Fruit fly (Drosophila melanogaster) whole organism, embryonic: ENCODE results near the gene AANATL3.

Experiments
- B-H1 ChIP-seq: fragments of 200-800 bp; sonication (Bioruptor generic); IDR thresholded peaks from 3 replicates; pipeline ENCODE4 v1.3.6; 2022; ENCODE audit warnings: missing biosample characterization, missing genetic modification characterization
- CG10147 ChIP-seq: fragments of 200-800 bp; sonication (Bioruptor generic); optimal IDR thresholded peaks from 2 replicates; lab custom pipeline; 2019; ENCODE audit warnings: missing biosample characterization, mild to moderate bottlenecking, missing genetic modification characterization, moderate library complexity
- CG10321 ChIP-seq: fragments of 200-800 bp; sonication (Bioruptor generic); IDR thresholded peaks from 2 replicates; pipeline ENCODE4 v1.3.6; 2022; ENCODE audit warnings: missing biosample characterization, missing genetic modification characterization
- CG11504 ChIP-seq: fragments of 200-800 bp; sonication (Bioruptor generic); optimal IDR thresholded peaks from 3 replicates; lab custom pipeline; 2019; ENCODE audit warnings: missing biosample characterization, mild to moderate bottlenecking, missing genetic modification characterization, moderate library complexity
- CG11695 ChIP-seq: fragments of 200-800 bp; sonication (Bioruptor generic); IDR thresholded peaks from 3 replicates; pipeline ENCODE4 v1.3.6; 2022; ENCODE audit warnings: missing biosample characterization, missing genetic modification characterization
- CG12299 ChIP-seq: fragments of 200-800 bp; sonication (Bioruptor generic); optimal IDR thresholded peaks from 2 replicates; lab custom pipeline; 2018; ENCODE audit warnings: missing biosample characterization, mild to moderate bottlenecking, missing genetic modification characterization
- CG12744 ChIP-seq: fragments of 200-800 bp; sonication (Bioruptor generic); optimal IDR thresholded peaks from 2 replicates; lab custom pipeline; 2016; ENCODE audit warnings: missing biosample characterization, missing genetic modification characterization
- CG14050 ChIP-seq: fragments of 200-800 bp; sonication (Bioruptor generic); IDR thresholded peaks from 3 replicates; pipeline ENCODE4 v1.3.6; 2022; ENCODE audit warnings: missing biosample characterization, missing genetic modification characterization
- CG14965 ChIP-seq: fragments of 200-800 bp; sonication (Bioruptor generic); optimal IDR thresholded peaks from 2 replicates; lab custom pipeline; 2016; ENCODE audit warnings: missing biosample characterization, missing genetic modification characterization, borderline replicate concordance
- CG15269 ChIP-seq: fragments of 200-800 bp; sonication (Bioruptor generic); optimal IDR thresholded peaks from 2 replicates; lab custom pipeline; 2018; ENCODE audit warnings: missing biosample characterization, mild to moderate bottlenecking, missing genetic modification characterization, moderate library complexity
- CG17186 ChIP-seq: fragments of 200-800 bp; sonication (Bioruptor generic); optimal IDR thresholded peaks from 3 replicates; lab custom pipeline; 2017; ENCODE audit warnings: missing biosample characterization, missing genetic modification reagents, missing genetic modification characterization
- CG17612 ChIP-seq: fragments of 200-800 bp; sonication (Bioruptor generic); IDR thresholded peaks from 2 replicates; pipeline ENCODE4 v1.3.6; 2022; ENCODE audit warnings: missing biosample characterization, missing genetic modification characterization
- CG17912 ChIP-seq: fragments of 200-800 bp; sonication (Bioruptor generic); optimal IDR thresholded peaks from 2 replicates; lab custom pipeline; 2018; ENCODE audit warnings: missing biosample characterization, mild to moderate bottlenecking, missing genetic modification characterization
- CG2678 ChIP-seq: fragments of 200-800 bp; sonication (Bioruptor generic); optimal IDR thresholded peaks from 3 replicates; lab custom pipeline; 2019; ENCODE audit warnings: missing biosample characterization, mild to moderate bottlenecking, missing genetic modification characterization, moderate library complexity
- CG2875 ChIP-seq: fragments of 200-800 bp; sonication (Bioruptor generic); optimal IDR thresholded peaks from 2 replicates; lab custom pipeline; 2017; ENCODE audit warnings: missing biosample characterization, mild to moderate bottlenecking, missing genetic modification characterization, missing genetic modification reagents
- CG31224 ChIP-seq: fragments of 200-800 bp; sonication (Bioruptor generic); IDR thresholded peaks from 2 replicates; pipeline ENCODE4 v1.3.6; 2022; ENCODE audit warnings: missing biosample characterization, missing genetic modification characterization
- CG32532 ChIP-seq: fragments of 200-800 bp; sonication (Bioruptor generic); IDR thresholded peaks from 2 replicates; pipeline ENCODE4 v1.3.6; 2022; ENCODE audit warnings: missing biosample characterization, missing genetic modification characterization
- CG4282 ChIP-seq: fragments of 200-800 bp; sonication (Bioruptor generic); optimal IDR thresholded peaks from 2 replicates; lab custom pipeline; 2016; ENCODE audit warnings: missing biosample characterization, missing genetic modification characterization
- CG4730 ChIP-seq: fragments of 200-800 bp; sonication (Bioruptor generic); IDR thresholded peaks from 2 replicates; pipeline ENCODE4 v1.3.6; 2022; ENCODE audit warnings: missing biosample characterization, missing genetic modification characterization
- CG6689 ChIP-seq: fragments of 200-800 bp; sonication (Bioruptor generic); IDR thresholded peaks from 2 replicates; pipeline ENCODE4 v1.3.6; 2022; ENCODE audit warnings: missing biosample characterization, missing genetic modification characterization
- CG6765 ChIP-seq: fragments of 200-800 bp; sonication (Bioruptor generic); optimal IDR thresholded peaks from 3 replicates; lab custom pipeline; 2017; ENCODE audit warnings: missing biosample characterization, mild to moderate bottlenecking, missing genetic modification characterization
- CG7357 ChIP-seq: fragments of 200-800 bp; sonication (Bioruptor generic); IDR thresholded peaks from 3 replicates; pipeline ENCODE4 v1.3.6; 2022; ENCODE audit warnings: missing biosample characterization, missing genetic modification characterization
- CG7556 ChIP-seq: fragments of 200-800 bp; sonication (Bioruptor generic); optimal IDR thresholded peaks from 2 replicates; lab custom pipeline; 2017; ENCODE audit warnings: missing biosample characterization, mild to moderate bottlenecking, missing genetic modification characterization
- CG7928 ChIP-seq: fragments of 200-800 bp; sonication (Bioruptor generic); optimal IDR thresholded peaks from 2 replicates; lab custom pipeline; 2017; ENCODE audit warnings: missing biosample characterization, mild to moderate bottlenecking, missing genetic modification characterization
- CG7987 ChIP-seq: fragments of 200-800 bp; sonication (Bioruptor generic); optimal IDR thresholded peaks from 2 replicates; lab custom pipeline; 2018; ENCODE audit warnings: missing biosample characterization, mild to moderate bottlenecking, missing genetic modification characterization, moderate library complexity
- CG9215 ChIP-seq: fragments of 200-800 bp; sonication (Bioruptor generic); IDR thresholded peaks from 2 replicates; pipeline ENCODE4 v1.3.6; 2022; ENCODE audit warnings: missing biosample characterization, missing genetic modification characterization
- CG9797 ChIP-seq: fragments of 200-800 bp; sonication (Bioruptor generic); optimal IDR thresholded peaks from 3 replicates; lab custom pipeline; 2018; ENCODE audit warnings: missing biosample characterization, mild to moderate bottlenecking, missing genetic modification characterization
- Dip3 ChIP-seq: fragments of 200-800 bp; sonication (Bioruptor generic); optimal IDR thresholded peaks from 3 replicates; lab custom pipeline; 2016; ENCODE audit warnings: missing biosample characterization, missing genetic modification characterization
- Eip74EF ChIP-seq, 2 experiments: fragments of 200-800 bp in 1 of 2; fragments of >200 bp in 1 of 2; sonication (Bioruptor generic) in 1 of 2; optimal IDR thresholded peaks; 2 replicates each; lab custom pipeline; 2017 to 2019; ENCODE audit warnings: missing biosample characterization in 2 of 2, missing genetic modification characterization in 2 of 2, mild to moderate bottlenecking in 1 of 2, moderate library complexity in 1 of 2
- Hmx ChIP-seq: fragments of 200-800 bp; sonication (Bioruptor generic); optimal IDR thresholded peaks from 2 replicates; lab custom pipeline; 2016; ENCODE audit warnings: missing biosample characterization, missing genetic modification characterization
- Hr51 ChIP-seq, 2 experiments: fragments of 200-800 bp; sonication (Bioruptor generic); optimal IDR thresholded peaks; 2 replicates in 1 of 2; 3 replicates in 1 of 2; lab custom pipeline; 2016 to 2018; ENCODE audit warnings: missing biosample characterization in 2 of 2, missing genetic modification characterization in 2 of 2, mild to moderate bottlenecking in 1 of 2, moderate library complexity in 1 of 2
- Lpt ChIP-seq: fragments of >200 bp; optimal IDR thresholded peaks from 2 replicates; lab custom pipeline; 2018; ENCODE audit warnings: missing biosample characterization, missing genetic modification characterization
- Stat92E ChIP-seq, 3 experiments: fragments of >200 bp in 2 of 3; fragments of 200-800 bp in 1 of 3; sonication (Bioruptor generic) in 1 of 3; optimal IDR thresholded peaks; 2 replicates each; lab custom pipeline; 2017 to 2019; ENCODE audit warnings: missing biosample characterization in 3 of 3, missing genetic modification characterization in 3 of 3, mild to moderate bottlenecking in 1 of 3, moderate library complexity in 1 of 3
- ara ChIP-seq: fragments of 200-800 bp; sonication (Bioruptor generic); IDR thresholded peaks from 2 replicates; pipeline ENCODE4 v1.3.6; 2022; ENCODE audit warnings: missing biosample characterization, missing genetic modification characterization
- cato ChIP-seq: fragments of 200-800 bp; sonication (Bioruptor generic); optimal IDR thresholded peaks from 2 replicates; lab custom pipeline; 2016; ENCODE audit warnings: missing biosample characterization, missing genetic modification characterization, borderline replicate concordance
- da ChIP-seq: fragments of 200-800 bp; sonication (Bioruptor generic); optimal IDR thresholded peaks from 2 replicates; lab custom pipeline; 2016; ENCODE audit warnings: missing biosample characterization, missing genetic modification characterization
- eyg ChIP-seq: fragments of 200-800 bp; sonication (Bioruptor generic); optimal IDR thresholded peaks from 3 replicates; lab custom pipeline; 2016; ENCODE audit warnings: missing biosample characterization, missing genetic modification characterization
- fd64A ChIP-seq: fragments of 200-800 bp; sonication (Bioruptor generic); optimal IDR thresholded peaks from 3 replicates; lab custom pipeline; 2018; ENCODE audit warnings: missing biosample characterization, mild to moderate bottlenecking, missing genetic modification characterization
- gce ChIP-seq: fragments of 200-800 bp; sonication (Bioruptor generic); IDR thresholded peaks from 3 replicates; pipeline ENCODE4 v1.3.6; 2022; ENCODE audit warnings: missing biosample characterization, missing genetic modification characterization
- gt ChIP-seq: fragments of 200-800 bp; sonication (Bioruptor generic); IDR thresholded peaks from 2 replicates; pipeline ENCODE4 v1.3.6; 2022; ENCODE audit warnings: missing biosample characterization, missing genetic modification characterization
- her ChIP-seq: fragments of 200-800 bp; sonication (Bioruptor generic); optimal IDR thresholded peaks from 2 replicates; lab custom pipeline; 2016; ENCODE audit warnings: missing biosample characterization, missing genetic modification characterization
- ind ChIP-seq: fragments of 200-800 bp; sonication (Bioruptor generic); optimal IDR thresholded peaks from 3 replicates; lab custom pipeline; 2016; ENCODE audit warnings: missing biosample characterization, missing genetic modification characterization
- lilli ChIP-seq: fragments of 200-800 bp; sonication (Bioruptor generic); optimal IDR thresholded peaks from 3 replicates; lab custom pipeline; 2016; ENCODE audit warnings: missing biosample characterization, missing genetic modification characterization
- lov ChIP-seq, 2 experiments: fragments of 200-800 bp in 1 of 2; fragments of >200 bp in 1 of 2; sonication (Bioruptor generic) in 1 of 2; IDR thresholded peaks in 1 of 2; optimal IDR thresholded peaks in 1 of 2; 2 replicates in 1 of 2; 3 replicates in 1 of 2; pipeline versions ENCODE4 v1.3.6 to Lab custom; 2017 to 2022; ENCODE audit warnings: missing biosample characterization in 1 of 2, missing genetic modification characterization in 1 of 2
- odd ChIP-seq: fragments of 200-800 bp; sonication (Bioruptor generic); optimal IDR thresholded peaks from 2 replicates; lab custom pipeline; 2017; ENCODE audit warnings: missing biosample characterization, mild to moderate bottlenecking, missing genetic modification characterization
- peb ChIP-seq: fragments of 200-800 bp; sonication (Bioruptor generic); IDR thresholded peaks from 2 replicates; pipeline ENCODE4 v1.3.6; 2022; ENCODE audit warnings: missing biosample characterization, missing genetic modification characterization
- pzg ChIP-seq: fragments of 200-800 bp; sonication (Bioruptor generic); optimal IDR thresholded peaks from 3 replicates; lab custom pipeline; 2018; ENCODE audit warnings: missing biosample characterization, mild to moderate bottlenecking, missing genetic modification characterization, moderate library complexity
- ranshi ChIP-seq: fragments of 200-800 bp; sonication (Bioruptor generic); IDR thresholded peaks from 2 replicates; pipeline ENCODE4 v1.3.6; 2022; ENCODE audit warnings: missing biosample characterization, missing genetic modification characterization
- sd ChIP-seq: fragments of 200-800 bp; sonication (Bioruptor generic); optimal IDR thresholded peaks from 3 replicates; lab custom pipeline; 2018; ENCODE audit warnings: missing biosample characterization, mild to moderate bottlenecking, missing genetic modification characterization, moderate library complexity
- seq ChIP-seq: fragments of 200-800 bp; sonication (Bioruptor generic); IDR thresholded peaks from 2 replicates; pipeline ENCODE4 v1.3.6; 2022; ENCODE audit warnings: missing biosample characterization, missing genetic modification characterization
- ssp ChIP-seq: fragments of 200-800 bp; sonication (Bioruptor generic); IDR thresholded peaks from 2 replicates; pipeline ENCODE4 v1.3.6; 2022; ENCODE audit warnings: missing biosample characterization, missing genetic modification characterization
- tgo ChIP-seq: fragments of 200-800 bp; sonication (Bioruptor generic); IDR thresholded peaks from 3 replicates; pipeline ENCODE4 v1.3.6; 2022; ENCODE audit warnings: missing biosample characterization, missing genetic modification characterization

Gene AANATL3

dm6 chr2L:20066233-20066650, 40.6 kb upstream of the AANATL3 start, which contains the start of gene bwa:
Gene bwa, plus strand, starts transcription at chr2L:20066391.
- TF ChIP-seq CG2875 (GFP tag; lab: Kevin White, UChicago) (no peak), her (GFP tag; lab: Kevin White, UChicago) (no peak), CG10321 (GFP tag; lab: Robert Waterston, UW) (no peak), CG14965 (GFP tag; lab: Kevin White, UChicago) (no peak), gce (GFP tag; lab: Robert Waterston, UW) (no peak), pzg (GFP tag; lab: Kevin White, UChicago) (peak; percentile 87), CG12299 (tag; lab: Kevin White, UChicago) (no peak), lilli (no peak), Stat92E (GFP tag; optimal IDR thresholded peaks at IDR 0.05; lab: Kevin White, UChicago) (no peak), seq (GFP tag; lab: Robert Waterston, UW) (no peak), CG17186 (GFP tag; lab: Kevin White, UChicago) (peak; percentile 43), ara (GFP tag; lab: Robert Waterston, UW) (no peak), CG9797 (GFP tag; lab: Kevin White, UChicago) (peak; percentile 88), gt (GFP tag; lab: Robert Waterston, UW) (no peak), CG4282 (GFP tag; lab: Kevin White, UChicago) (no peak), CG7928 (GFP tag; lab: Kevin White, UChicago) (no peak), Lpt (GFP tag; lab: Kevin White, UChicago) (no peak), CG17912 (GFP tag; lab: Kevin White, UChicago) (no peak), CG10147 (GFP tag; lab: Kevin White, UChicago) (no peak), CG14050 (no peak), Hmx (GFP tag; lab: Kevin White, UChicago) (no peak), CG9215 (GFP tag; lab: Robert Waterston, UW) (no peak), CG6689 (GFP tag; lab: Robert Waterston, UW) (no peak), tgo (GFP tag; lab: Robert Waterston, UW) (no peak), Hr51 (GFP tag; optimal IDR thresholded peaks at IDR 0.05; lab: Kevin White, UChicago) (no peak), CG4730 (GFP tag; lab: Robert Waterston, UW) (no peak), CG32532 (GFP tag; lab: Robert Waterston, UW) (no peak), cato (no peak), fd64A (no peak), CG17612 (GFP tag; lab: Robert Waterston, UW) (no peak), CG7556 (no peak), odd (GFP tag; lab: Kevin White, UChicago) (no peak), CG11695 (GFP tag; lab: Robert Waterston, UW) (no peak), sd (no peak), lov (optimal IDR thresholded peaks at IDR 0.05; lab: Kevin White, UChicago) (no peak), lov (GFP tag; IDR thresholded peaks at IDR 0.05; lab: Robert Waterston, UW) (no peak), CG6765 (GFP tag; lab: Kevin White, UChicago) (no peak), ranshi (GFP tag; lab: Robert Waterston, UW) (no peak; the same call in 1 of the 2 replicates), peb (GFP tag; lab: Robert Waterston, UW) (no peak), B-H1 (no peak), Dip3 (no peak), ssp (GFP tag; lab: Robert Waterston, UW) (no peak), CG7987 (GFP tag; lab: Kevin White, UChicago) (no peak), CG31224 (GFP tag; lab: Robert Waterston, UW) (no peak), CG12744 (GFP tag; lab: Kevin White, UChicago) (no peak), eyg (no peak), CG7357 (no peak), CG15269 (no peak), ind (GFP tag; lab: Kevin White, UChicago) (no peak), CG11504 (tag; lab: Kevin White, UChicago) (no peak), CG2678 (tag; lab: Kevin White, UChicago) (no peak), Eip74EF (GFP tag; optimal IDR thresholded peaks at IDR 0.05; lab: Kevin White, UChicago) (no peak), da (GFP tag; lab: Kevin White, UChicago) (no peak)
